Fruit fly (Drosophila melanogaster): ENCODE results near the gene CG5808.

CG5808 gene

dm6 chr3R:24771273-24772231 lies 45.3 kb downstream of the CG5808 start, which contains the start of gene CG42331:
TSS of gene CG42331 (plus strand) at chr3R:24772181.
- TF ChIP-seq CG12768 (GFP tag; optimal IDR thresholded peaks at IDR 0.05) (peak; percentile 20), cic (GFP tag; optimal IDR thresholded peaks at IDR 0.05) (no peak), CG33017 (tag; optimal IDR thresholded peaks at IDR 0.05) (peak; percentile 50)

dm6 chr3R:24769601-24770000 lies 47.2 kb downstream of the CG5808 start:
- TF ChIP-seq Clk (GFP tag; optimal IDR thresholded peaks at IDR 0.05) = no peak

DNA sequence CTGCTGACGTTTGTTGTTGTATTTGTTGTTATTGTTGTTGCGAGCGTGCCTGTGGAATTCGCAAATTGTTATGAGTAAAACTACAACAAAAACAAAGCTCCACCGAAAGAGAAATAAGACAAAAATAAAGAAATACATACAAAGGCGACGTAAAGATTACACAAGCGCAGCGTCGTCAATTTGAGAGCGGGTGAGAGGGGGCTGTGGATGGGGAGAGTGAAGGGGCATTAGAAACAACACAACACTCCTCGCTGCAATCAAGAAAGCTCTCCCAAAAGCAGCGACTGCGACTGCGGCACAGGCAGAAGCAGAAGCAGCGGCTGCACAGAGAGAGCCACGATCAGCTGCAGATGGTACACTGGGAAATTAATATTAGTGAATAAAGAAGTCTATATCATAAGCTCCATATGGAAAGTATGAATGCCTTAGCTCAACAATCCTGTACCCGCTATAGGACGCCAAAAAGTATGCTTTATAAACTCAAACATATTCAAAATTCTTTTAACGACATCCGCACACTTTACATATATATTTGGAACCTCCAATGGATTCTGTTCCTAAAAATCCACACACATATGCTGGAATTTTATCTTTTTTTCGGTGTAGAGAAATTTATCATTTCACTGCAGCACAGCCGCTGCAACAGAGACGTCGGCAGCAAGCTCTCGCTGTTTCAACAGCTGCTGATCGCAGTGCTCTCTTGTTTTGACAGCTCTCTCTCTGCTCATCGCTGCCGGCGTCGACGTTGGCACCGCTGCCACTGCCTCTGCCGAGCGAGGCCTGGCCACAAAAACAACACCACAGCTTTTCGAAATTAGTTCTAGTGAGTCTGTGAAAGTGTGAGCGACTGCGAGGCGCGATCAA lies 48.0 kb downstream of the CG5808 start, which contains the start of gene CG13631:
Gene CG13631 (plus strand): TSS at position 814 of the 864 bp plus-strand sequence.
- TF ChIP-seq CG11617 (GFP tag; optimal IDR thresholded peaks at IDR 0.05) = peak; percentile 93
- peak; percentile 65 for TF ChIP-seq ovo (GFP tag; optimal IDR thresholded peaks at IDR 0.05)
- peak; percentile 93 for TF ChIP-seq CG33017 (tag; optimal IDR thresholded peaks at IDR 0.05)
- TF ChIP-seq tj (GFP tag; optimal IDR thresholded peaks at IDR 0.05) = peak; percentile 79
- peak; percentile 71 for TF ChIP-seq kay (GFP tag; ENCODE audit: borderline replicate concordance)
- peak; percentile 7 for TF ChIP-seq cic (GFP tag; optimal IDR thresholded peaks at IDR 0.05)
- TF ChIP-seq CG1620 (GFP tag; optimal IDR thresholded peaks at IDR 0.05) = peak; percentile 81
- peak; percentile 90 for TF ChIP-seq CG14711 (tag; optimal IDR thresholded peaks at IDR 0.05)
- peak; percentile 92 for TF ChIP-seq Clk (GFP tag; optimal IDR thresholded peaks at IDR 0.05)
- peak; percentile 97 for TF ChIP-seq CG12768 (GFP tag; optimal IDR thresholded peaks at IDR 0.05)
- TF ChIP-seq CG5204 (GFP tag; optimal IDR thresholded peaks at IDR 0.05) = peak; percentile 97
- peak; percentile 89 for TF ChIP-seq Crg-1 (GFP tag; optimal IDR thresholded peaks at IDR 0.05)
- TF ChIP-seq CG7045 (GFP tag; optimal IDR thresholded peaks at IDR 0.05) = peak; percentile 96
- peak; percentile 94 for TF ChIP-seq Hr96 (GFP tag; optimal IDR thresholded peaks at IDR 0.05)
- peak; percentile 70 for TF ChIP-seq Mnt (GFP tag; optimal IDR thresholded peaks at IDR 0.05)
- TF ChIP-seq pad (GFP tag; optimal IDR thresholded peaks at IDR 0.05) = peak; percentile 85
- TF ChIP-seq cnc (optimal IDR thresholded peaks at IDR 0.05) = no peak
- peak; percentile 96 for TF ChIP-seq toe (GFP tag; optimal IDR thresholded peaks at IDR 0.05)
- TF ChIP-seq bab1 (GFP tag; optimal IDR thresholded peaks at IDR 0.05) = peak; percentile 84
- peak; percentile 94 for TF ChIP-seq CG7101 (tag; optimal IDR thresholded peaks at IDR 0.05)

dm6 chr3R:24767667-24768340 lies 49.0 kb downstream of the CG5808 start:
- TF ChIP-seq CG5204 (GFP tag; optimal IDR thresholded peaks at IDR 0.05) = no peak
- TF ChIP-seq CG33017 (tag; optimal IDR thresholded peaks at IDR 0.05) = no peak

- TF ChIP-seq CG11617 (GFP tag; optimal IDR thresholded peaks at IDR 0.05) = no peak
- TF ChIP-seq kay (GFP tag; ENCODE audit: borderline replicate concordance) = peak; percentile 21
Measured at dm6 chr3R:24766684-24767083, 50.1 kb downstream of the CG5808 start.

DNA sequence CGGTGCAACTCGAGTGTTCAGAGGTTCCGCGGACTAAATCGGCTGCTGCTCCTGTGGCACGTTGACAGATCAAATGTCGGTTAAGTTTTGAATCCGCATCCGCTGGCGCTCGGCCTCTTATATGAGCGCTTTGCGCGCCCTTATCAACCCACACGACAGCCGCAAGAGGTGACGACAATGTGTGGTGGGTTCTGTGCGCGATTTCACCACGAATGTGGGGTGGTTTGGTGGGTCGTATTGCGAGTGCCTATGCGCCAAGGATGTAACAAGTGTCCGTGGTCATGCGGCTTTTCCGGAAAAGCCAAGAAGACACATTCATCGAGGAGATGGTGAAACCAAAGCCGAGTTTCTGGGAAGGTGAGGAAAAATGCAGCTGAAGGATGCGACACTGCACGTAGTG lies 51.8 kb downstream of the CG5808 start, which contains the start of gene AstA:
Gene AstA (minus strand): TSS at position 101 of the 400 bp plus-strand sequence.
- TF ChIP-seq CG11617 (GFP tag; optimal IDR thresholded peaks at IDR 0.05) (no peak), CG33017 (tag; optimal IDR thresholded peaks at IDR 0.05) (no peak), Crg-1 (GFP tag; optimal IDR thresholded peaks at IDR 0.05) (no peak), ovo (GFP tag; optimal IDR thresholded peaks at IDR 0.05) (no peak), CG14711 (tag; optimal IDR thresholded peaks at IDR 0.05) (no peak), bab1 (GFP tag; optimal IDR thresholded peaks at IDR 0.05) (no peak), CG1620 (GFP tag; optimal IDR thresholded peaks at IDR 0.05) (no peak), pad (GFP tag; optimal IDR thresholded peaks at IDR 0.05) (no peak), Hr96 (GFP tag; optimal IDR thresholded peaks at IDR 0.05) (no peak), cnc (optimal IDR thresholded peaks at IDR 0.05) (no peak), Mnt (GFP tag; optimal IDR thresholded peaks at IDR 0.05) (no peak), toe (GFP tag; optimal IDR thresholded peaks at IDR 0.05) (no peak), tj (GFP tag; optimal IDR thresholded peaks at IDR 0.05) (no peak), CG7045 (GFP tag; optimal IDR thresholded peaks at IDR 0.05) (no peak), kay (GFP tag; ENCODE audit: borderline replicate concordance) (no peak), Clk (GFP tag; optimal IDR thresholded peaks at IDR 0.05) (no peak), CG12768 (GFP tag; optimal IDR thresholded peaks at IDR 0.05) (no peak), CG7101 (tag; optimal IDR thresholded peaks at IDR 0.05) (no peak), CG5204 (GFP tag; optimal IDR thresholded peaks at IDR 0.05) (no peak)
